Worm (Caenorhabditis elegans): Measurements from ENCODE around the gene thoc-7.

Gene thoc-7

DNA sequence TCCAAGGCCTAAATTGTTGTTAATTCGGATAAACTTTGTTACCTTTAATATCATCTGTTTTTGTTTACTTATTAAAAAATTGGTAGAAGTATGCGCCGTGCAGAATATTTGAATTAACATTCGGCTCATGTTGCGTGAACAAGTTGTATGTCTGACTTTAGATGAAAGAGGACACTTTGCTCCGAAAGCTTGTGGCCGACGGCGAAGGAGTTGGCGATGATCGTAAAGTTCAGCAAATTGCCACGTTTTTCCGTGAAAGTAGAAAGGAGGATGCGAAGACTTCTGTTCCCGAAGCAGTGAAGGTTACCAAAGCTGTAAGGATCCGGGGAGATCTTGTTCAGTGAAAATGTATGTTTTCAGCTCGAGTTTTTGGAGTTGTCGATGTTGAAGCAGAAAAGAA is at the start of gene thoc-7:
TSS of gene thoc-7 (plus strand) at position 162 of the 400 bp plus-strand sequence.
- TF ChIP-seq F13C5.2 (tag; optimal IDR thresholded peaks at IDR 0.05) = no peak
- TF ChIP-seq ama-1 (optimal IDR thresholded peaks at IDR 0.05) = no peak

DNA sequence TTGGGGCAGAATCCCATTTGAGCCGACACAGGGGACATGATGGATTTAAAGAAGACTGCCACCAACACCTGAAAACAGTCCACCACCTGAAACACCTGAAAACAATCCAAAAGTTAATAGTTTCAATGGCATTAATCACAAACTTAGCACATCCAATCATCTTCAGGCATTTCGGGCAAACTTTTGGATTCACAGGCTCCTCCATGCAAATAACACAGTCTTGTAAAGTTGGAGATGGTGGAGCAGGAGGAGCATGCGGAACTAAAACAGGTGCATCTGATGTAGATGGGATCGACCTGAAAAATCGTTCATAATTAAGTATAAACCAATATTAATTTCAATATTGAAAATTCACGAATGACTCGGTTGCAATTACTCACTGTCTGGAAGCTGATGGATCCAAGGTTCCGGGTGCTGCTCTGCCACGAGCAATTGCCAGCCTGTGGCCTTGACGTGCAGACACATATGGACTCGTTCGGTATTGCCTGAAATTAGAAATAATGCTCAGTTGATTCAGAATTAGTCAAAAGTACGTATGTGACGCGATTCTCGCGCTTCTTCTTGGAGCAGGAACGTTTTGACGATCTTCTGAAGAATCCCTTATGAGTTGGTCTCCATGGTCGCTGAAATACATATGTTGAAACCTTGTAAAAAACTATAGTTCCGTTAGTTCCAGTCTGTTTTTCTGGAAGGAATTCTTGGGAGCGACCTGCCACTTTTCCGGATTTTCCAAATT is 48.0 kb upstream of the thoc-7 start:
- no peak for TF ChIP-seq hmg-4 (GFP tag; optimal IDR thresholded peaks at IDR 0.05)
- no peak for TF ChIP-seq sea-1 (GFP tag; conservative IDR thresholded peaks at IDR 0.05)
- no peak for TF ChIP-seq aly-1 (tag; optimal IDR thresholded peaks at IDR 0.05)
- no peak for TF ChIP-seq flt-1 (GFP tag; IDR thresholded peaks at IDR 0.05)
- no peak for TF ChIP-seq F13C5.2 (tag; optimal IDR thresholded peaks at IDR 0.05)
- no peak for TF ChIP-seq hnd-1 (tag; optimal IDR thresholded peaks at IDR 0.05)
- no peak for TF ChIP-seq tra-4 (tag; optimal IDR thresholded peaks at IDR 0.05)
- no peak for TF ChIP-seq ets-7 (tag; optimal IDR thresholded peaks at IDR 0.05)
- no peak for TF ChIP-seq ceh-36 (tag; optimal IDR thresholded peaks at IDR 0.05)
- no peak for TF ChIP-seq ama-1 (optimal IDR thresholded peaks at IDR 0.05)
- no peak for TF ChIP-seq hmbx-1 (tag; optimal IDR thresholded peaks at IDR 0.05)
- TF ChIP-seq ceh-13 (GFP tag; optimal IDR thresholded peaks at IDR 0.05) = no peak
- TF ChIP-seq tbx-37 (GFP tag; conservative IDR thresholded peaks at IDR 0.05) = no peak
- no peak for TF ChIP-seq scrt-1 (GFP tag; IDR thresholded peaks at IDR 0.05)
- no peak for TF ChIP-seq pes-1 (GFP tag; IDR thresholded peaks at IDR 0.05)
- TF ChIP-seq B0310.2 (tag; optimal IDR thresholded peaks at IDR 0.05) = no peak
- TF ChIP-seq tbx-11 (GFP tag; IDR thresholded peaks at IDR 0.05) = no peak

DNA sequence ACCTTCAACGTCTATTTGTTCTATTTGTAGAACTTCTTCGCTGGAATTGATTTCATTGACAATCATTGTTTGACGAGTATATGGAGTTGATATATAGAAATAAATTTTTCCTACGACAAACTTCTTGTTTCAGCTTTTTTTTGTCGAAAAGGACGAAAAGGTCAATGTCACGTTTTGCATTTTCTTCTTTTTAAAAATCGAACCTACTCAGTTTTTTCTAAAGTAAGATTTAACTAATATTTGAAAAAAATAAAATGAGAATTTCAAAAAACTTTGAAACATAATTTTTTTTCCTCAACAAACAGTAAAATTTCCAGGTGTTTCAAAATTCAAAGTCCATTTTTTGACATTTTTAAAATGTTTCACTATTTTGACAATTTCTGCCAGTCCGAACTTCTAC is 46.2 kb upstream of the thoc-7 start, which contains the start of gene H08M01.1:
TSS of gene H08M01.1 (minus strand) at position 101 of the 400 bp plus-strand sequence.
- TF ChIP-seq tbx-37 (GFP tag; conservative IDR thresholded peaks at IDR 0.05) (no peak), ets-7 (tag; optimal IDR thresholded peaks at IDR 0.05) (no peak), sea-1 (GFP tag; conservative IDR thresholded peaks at IDR 0.05) (no peak), flt-1 (GFP tag; IDR thresholded peaks at IDR 0.05) (no peak), tbx-11 (GFP tag; IDR thresholded peaks at IDR 0.05) (no peak), F13C5.2 (tag; optimal IDR thresholded peaks at IDR 0.05) (no peak), ceh-36 (tag; optimal IDR thresholded peaks at IDR 0.05) (no peak), hnd-1 (tag; optimal IDR thresholded peaks at IDR 0.05) (no peak), B0310.2 (tag; optimal IDR thresholded peaks at IDR 0.05) (no peak), aly-1 (tag; optimal IDR thresholded peaks at IDR 0.05) (no peak), scrt-1 (GFP tag; IDR thresholded peaks at IDR 0.05) (no peak), ceh-13 (GFP tag; optimal IDR thresholded peaks at IDR 0.05) (no peak), ama-1 (optimal IDR thresholded peaks at IDR 0.05) (no peak), hmbx-1 (tag; optimal IDR thresholded peaks at IDR 0.05) (no peak)

DNA sequence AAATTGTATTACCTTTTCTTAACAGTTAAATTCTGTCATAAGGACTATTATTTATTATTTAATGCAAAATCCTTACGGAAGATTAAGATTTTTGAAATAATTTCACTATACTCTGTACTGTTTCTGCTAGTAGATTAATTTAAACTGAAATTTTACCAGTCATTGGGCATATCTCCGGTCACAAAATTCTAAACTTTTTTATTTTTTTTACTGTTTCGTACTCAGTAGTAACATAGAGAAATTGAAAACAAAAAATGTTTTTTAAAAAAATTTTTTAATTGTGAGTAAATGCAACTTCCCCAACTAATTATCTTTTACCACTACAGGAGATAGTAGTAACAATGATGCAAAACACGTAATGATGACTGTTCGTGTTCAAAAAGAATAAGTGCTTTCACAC is 44.2 kb upstream of the thoc-7 start:
- TF ChIP-seq tbx-11 (GFP tag; IDR thresholded peaks at IDR 0.05) = no peak
- TF ChIP-seq ets-7 (tag; optimal IDR thresholded peaks at IDR 0.05) = no peak
- TF ChIP-seq ama-1 (optimal IDR thresholded peaks at IDR 0.05) = no peak
- no peak for TF ChIP-seq F13C5.2 (tag; optimal IDR thresholded peaks at IDR 0.05)
- no peak for TF ChIP-seq tra-4 (tag; optimal IDR thresholded peaks at IDR 0.05)
- no peak for TF ChIP-seq B0310.2 (tag; optimal IDR thresholded peaks at IDR 0.05)
- TF ChIP-seq pes-1 (GFP tag; IDR thresholded peaks at IDR 0.05) = no peak
- no peak for TF ChIP-seq sea-1 (GFP tag; conservative IDR thresholded peaks at IDR 0.05)

DNA sequence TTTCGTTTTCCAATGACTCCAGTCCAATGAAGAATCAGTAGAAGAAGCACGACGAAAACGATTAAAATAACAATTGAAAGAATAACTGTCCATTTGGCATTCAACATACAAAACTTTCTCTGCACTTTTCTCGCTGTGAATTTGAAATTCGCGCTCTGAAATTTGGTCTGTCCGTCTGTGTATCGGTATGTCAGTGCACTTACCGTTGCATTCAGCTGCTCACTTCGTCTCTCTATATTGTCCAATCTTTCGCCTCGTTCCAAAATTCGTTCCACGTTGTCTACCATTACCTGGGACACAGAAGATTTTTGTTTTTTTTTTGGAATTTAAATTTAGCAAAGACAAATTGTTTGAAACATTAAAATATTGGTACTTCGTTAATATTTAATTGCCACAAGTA is 22.1 kb upstream of the thoc-7 start:
- TF ChIP-seq scrt-1 (GFP tag; IDR thresholded peaks at IDR 0.05) (no peak), ama-1 (optimal IDR thresholded peaks at IDR 0.05) (no peak), aly-1 (tag; optimal IDR thresholded peaks at IDR 0.05) (no peak), ceh-36 (tag; optimal IDR thresholded peaks at IDR 0.05) (no peak), tbx-11 (GFP tag; IDR thresholded peaks at IDR 0.05) (no peak), hmbx-1 (tag; optimal IDR thresholded peaks at IDR 0.05) (no peak), flt-1 (GFP tag; IDR thresholded peaks at IDR 0.05) (no peak), tbx-37 (GFP tag; conservative IDR thresholded peaks at IDR 0.05) (no peak), hmg-4 (GFP tag; optimal IDR thresholded peaks at IDR 0.05) (no peak), B0310.2 (tag; optimal IDR thresholded peaks at IDR 0.05) (no peak), pes-1 (GFP tag; IDR thresholded peaks at IDR 0.05) (no peak), F13C5.2 (tag; optimal IDR thresholded peaks at IDR 0.05) (no peak), hnd-1 (tag; optimal IDR thresholded peaks at IDR 0.05) (no peak), ets-7 (tag; optimal IDR thresholded peaks at IDR 0.05) (no peak), tra-4 (tag; optimal IDR thresholded peaks at IDR 0.05) (no peak), sea-1 (GFP tag; conservative IDR thresholded peaks at IDR 0.05) (no peak)

DNA sequence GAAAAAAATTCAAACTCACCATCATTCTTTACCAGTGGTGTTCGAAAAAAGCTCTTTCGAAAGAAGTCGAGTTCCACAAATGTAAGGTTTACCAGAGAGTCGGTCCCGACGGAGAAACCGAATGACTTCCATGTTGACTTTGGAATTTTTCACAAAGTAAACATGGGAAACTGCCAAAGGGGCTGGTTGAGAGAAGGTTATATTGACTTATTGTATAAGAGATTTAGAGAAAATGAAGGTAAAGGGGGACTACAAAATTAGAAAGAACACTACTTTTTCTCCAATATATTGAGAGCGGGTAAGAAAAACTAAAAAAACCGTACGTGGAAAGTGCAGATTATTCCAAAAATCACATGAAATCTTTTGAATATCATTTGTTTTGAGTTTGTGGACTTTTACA is 17.4 kb upstream of the thoc-7 start, which contains the start of gene vamp-8:
TSS of gene vamp-8 (minus strand) at position 25 of the 400 bp plus-strand sequence.
- TF ChIP-seq sea-1 (GFP tag; conservative IDR thresholded peaks at IDR 0.05) (no peak), tbx-37 (GFP tag; conservative IDR thresholded peaks at IDR 0.05) (no peak), ets-7 (tag; optimal IDR thresholded peaks at IDR 0.05) (no peak), scrt-1 (GFP tag; IDR thresholded peaks at IDR 0.05) (no peak), hmbx-1 (tag; optimal IDR thresholded peaks at IDR 0.05) (no peak), tbx-11 (GFP tag; IDR thresholded peaks at IDR 0.05) (no peak), hmg-4 (GFP tag; optimal IDR thresholded peaks at IDR 0.05) (no peak)

DNA sequence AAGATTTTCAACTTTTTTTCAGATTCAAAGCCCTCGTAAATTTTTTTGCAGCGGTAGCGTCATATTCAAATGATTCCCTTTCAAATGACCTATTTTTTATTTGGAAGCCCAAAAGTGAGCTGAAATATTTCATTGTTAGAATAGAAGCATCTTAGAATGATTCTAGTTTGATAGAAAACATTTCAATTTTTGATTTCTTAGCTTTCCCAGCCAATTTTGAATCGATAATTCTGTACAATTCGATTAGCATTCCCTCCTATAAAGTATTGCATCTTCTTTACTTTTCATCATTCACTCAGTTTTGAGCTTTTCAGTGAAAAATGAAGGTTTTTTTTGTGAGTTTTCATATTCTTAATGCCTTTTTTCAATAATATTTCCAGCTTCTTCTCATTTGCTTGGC is 15.8 kb upstream of the thoc-7 start, which contains the start of gene B0513.90:
TSS of gene B0513.90 (plus strand) at position 301 of the 400 bp plus-strand sequence.
- no peak for TF ChIP-seq tbx-11 (GFP tag; IDR thresholded peaks at IDR 0.05)
- no peak for TF ChIP-seq ceh-13 (GFP tag; optimal IDR thresholded peaks at IDR 0.05)
- no peak for TF ChIP-seq B0310.2 (tag; optimal IDR thresholded peaks at IDR 0.05)
- no peak for TF ChIP-seq pes-1 (GFP tag; IDR thresholded peaks at IDR 0.05)
- no peak for TF ChIP-seq flt-1 (GFP tag; IDR thresholded peaks at IDR 0.05)
- TF ChIP-seq ceh-36 (tag; optimal IDR thresholded peaks at IDR 0.05) = no peak
- no peak for TF ChIP-seq tra-4 (tag; optimal IDR thresholded peaks at IDR 0.05)
- TF ChIP-seq tbx-37 (GFP tag; conservative IDR thresholded peaks at IDR 0.05) = no peak
- TF ChIP-seq ets-7 (tag; optimal IDR thresholded peaks at IDR 0.05) = no peak
- TF ChIP-seq hmg-4 (GFP tag; optimal IDR thresholded peaks at IDR 0.05) = no peak
- TF ChIP-seq aly-1 (tag; optimal IDR thresholded peaks at IDR 0.05) = no peak
- TF ChIP-seq scrt-1 (GFP tag; IDR thresholded peaks at IDR 0.05) = no peak
- no peak for TF ChIP-seq hmbx-1 (tag; optimal IDR thresholded peaks at IDR 0.05)
- TF ChIP-seq sea-1 (GFP tag; conservative IDR thresholded peaks at IDR 0.05) = no peak
- TF ChIP-seq hnd-1 (tag; optimal IDR thresholded peaks at IDR 0.05) = no peak
- TF ChIP-seq ama-1 (optimal IDR thresholded peaks at IDR 0.05) = no peak
- no peak for TF ChIP-seq F13C5.2 (tag; optimal IDR thresholded peaks at IDR 0.05)
